Fruit fly (Drosophila melanogaster): ENCODE data around the gene CG10969.
A peak's percentile ranks its signal among the peaks of the same experiment; 100 is the strongest.

The CG10969 gene

dm6 chr3L:12799431-12800147 is 18.7 kb upstream of the CG10969 start:
- TF ChIP-seq noc (tag; optimal IDR thresholded peaks at IDR 0.05), result no peak

dm6 chr3L:12798795-12799311 is 18.0 kb upstream of the CG10969 start:
- TF ChIP-seq noc (tag; optimal IDR thresholded peaks at IDR 0.05), result no peak

dm6 chr3L:12796077-12796641 is 15.3 kb upstream of the CG10969 start:
- no peak for TF ChIP-seq noc (tag; optimal IDR thresholded peaks at IDR 0.05)

- no peak for TF ChIP-seq noc (tag; optimal IDR thresholded peaks at IDR 0.05)
These were observed 13.6 kb upstream of the CG10969 start for dm6 chr3L:12794532-12794931.

DNA sequence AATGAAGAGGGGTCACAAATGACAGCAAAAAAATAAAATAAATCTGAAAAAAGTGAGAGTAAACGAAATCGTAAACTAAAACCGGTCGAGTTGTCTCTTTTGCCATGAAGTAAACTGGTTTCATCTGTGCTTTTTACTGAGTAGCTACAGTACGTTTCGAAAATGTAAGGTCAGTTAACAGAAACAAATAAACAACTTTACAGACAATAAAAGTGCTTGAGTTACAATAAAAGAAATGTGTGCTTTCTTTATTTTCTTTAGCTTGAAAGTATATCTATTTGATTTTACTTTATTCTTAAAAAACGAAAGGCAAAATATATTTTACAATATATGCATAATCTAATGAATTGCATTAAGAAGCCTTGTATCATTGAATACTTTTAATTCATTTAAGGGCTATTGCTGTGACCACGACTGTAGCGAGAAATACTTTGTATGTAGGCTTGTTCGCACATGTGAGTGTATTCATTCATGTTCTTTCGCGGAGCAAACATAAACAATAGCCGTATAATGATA is 12.1 kb upstream of the CG10969 start:
- peak; percentile 84 for TF ChIP-seq noc (tag; optimal IDR thresholded peaks at IDR 0.05)

dm6 chr3L:12791679-12792229 is 10.9 kb upstream of the CG10969 start:
- peak; percentile 25 for TF ChIP-seq noc (tag; optimal IDR thresholded peaks at IDR 0.05)

- no peak for TF ChIP-seq noc (tag; optimal IDR thresholded peaks at IDR 0.05)
These were observed 10.1 kb upstream of the CG10969 start for dm6 chr3L:12790783-12791678.

dm6 chr3L:12789875-12790373 is 9.0 kb upstream of the CG10969 start, which contains the start of gene CG42709:
CG42709 (plus strand) TSS chr3L:12790192.
- TF ChIP-seq noc (tag; optimal IDR thresholded peaks at IDR 0.05), result no peak

dm6 chr3L:12778616-12779015 is 2.3 kb downstream of the CG10969 start, which contains the start of gene CG32106:
CG32106 (minus strand) TSS chr3L:12778716.
- TF ChIP-seq noc (tag; optimal IDR thresholded peaks at IDR 0.05), result no peak

DNA sequence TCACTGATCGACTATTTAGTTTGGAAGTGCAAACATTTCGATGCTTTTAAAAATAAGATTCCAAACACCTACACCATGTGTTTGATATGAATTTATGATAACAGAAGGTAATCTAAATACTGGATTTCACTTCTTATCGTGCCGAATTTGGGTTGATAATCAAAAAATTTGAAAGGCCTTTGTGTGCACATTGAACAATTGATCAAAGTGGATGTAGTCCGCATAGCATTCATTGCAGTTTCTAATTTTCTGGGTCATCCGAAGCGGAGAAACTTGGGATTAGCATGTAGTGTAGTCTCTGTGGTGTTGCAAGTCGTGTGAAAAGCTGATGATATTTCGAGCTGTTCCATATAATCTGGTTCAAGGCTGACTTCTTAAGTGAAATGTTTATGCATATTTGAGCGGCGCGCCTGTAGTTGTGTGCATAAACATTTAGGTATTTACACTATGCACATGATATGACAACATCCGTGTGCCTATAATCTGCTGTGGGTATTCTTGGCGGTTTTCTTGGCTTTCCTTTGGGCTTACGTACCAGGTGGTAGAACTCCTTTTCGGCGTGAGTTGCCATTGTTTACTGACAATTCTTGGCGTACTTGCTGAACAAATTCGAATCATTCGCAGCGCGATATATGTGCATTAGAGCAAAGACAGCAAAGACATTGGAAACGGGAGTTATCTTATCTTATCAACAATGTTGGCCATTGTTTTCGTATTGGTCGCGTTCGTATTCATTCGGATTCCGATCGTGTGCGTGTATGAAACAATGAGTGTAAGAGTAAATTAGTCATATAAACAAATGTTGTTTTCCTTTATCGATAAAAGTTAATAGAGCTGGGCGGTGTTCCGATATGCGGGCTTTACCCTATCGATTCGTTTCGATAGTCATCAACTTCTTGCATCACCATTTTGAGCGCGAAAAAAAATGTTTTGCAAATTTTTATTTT is 7.9 kb downstream of the CG10969 start, which contains the start of gene Hip1:
Hip1 (minus strand) TSS at position 834 of the 947 bp plus-strand sequence.
- TF ChIP-seq noc (tag; optimal IDR thresholded peaks at IDR 0.05), result no peak

- TF ChIP-seq noc (tag; optimal IDR thresholded peaks at IDR 0.05), result no peak
These were observed 26.1 kb downstream of the CG10969 start, which contains the start of the genes CG10973 and Vps13D for dm6 chr3L:12754769-12755189. CG10973 (minus strand) TSS chr3L:12754774. Vps13D (plus strand) TSS chr3L:12755049.

dm6 chr3L:12749567-12750535 is 31.0 kb downstream of the CG10969 start, which contains the start of the genes Klc and CG10984:
Klc (minus strand) TSS chr3L:12750056.
CG10984 (plus strand) TSS chr3L:12750119.
- TF ChIP-seq noc (tag; optimal IDR thresholded peaks at IDR 0.05), result no peak
